Fruit fly (Drosophila melanogaster): ENCODE results near the gene CG18558.

CG18558 gene

dm6 chr2L:2864601-2865000 lies 20.3 kb upstream of the CG18558 start (continued):
- no peak for TF ChIP-seq CG17912 (GFP tag; optimal IDR thresholded peaks at IDR 0.05)
- no peak for TF ChIP-seq tap (tag; optimal IDR thresholded peaks at IDR 0.05)
- TF ChIP-seq Stat92E (GFP tag; optimal IDR thresholded peaks at IDR 0.05) = no peak
- TF ChIP-seq CG15073 (GFP tag; optimal IDR thresholded peaks at IDR 0.05) = no peak
- TF ChIP-seq Xrp1 (GFP tag; IDR thresholded peaks at IDR 0.05) = peak; percentile 57
- peak; percentile 28 for TF ChIP-seq CG4328 (GFP tag; optimal IDR thresholded peaks at IDR 0.05)
- TF ChIP-seq CG14667 (GFP tag; IDR thresholded peaks at IDR 0.05) = no peak
- no peak for TF ChIP-seq CG2199 (GFP tag; IDR thresholded peaks at IDR 0.05)
- TF ChIP-seq sr (GFP tag; IDR thresholded peaks at IDR 0.05) = peak; percentile 21; the same call in 1 of the 3 replicates
- no peak for TF ChIP-seq Atf-2 (GFP tag; optimal IDR thresholded peaks at IDR 0.05)
- TF ChIP-seq corto (GFP tag; optimal IDR thresholded peaks at IDR 0.05) = no peak
- no peak for TF ChIP-seq CG6765 (GFP tag; optimal IDR thresholded peaks at IDR 0.05)
- no peak for TF ChIP-seq Tbp (GFP tag; optimal IDR thresholded peaks at IDR 0.05)
- no peak for TF ChIP-seq CG8290 (GFP tag; optimal IDR thresholded peaks at IDR 0.05)
- TF ChIP-seq CG8290 (tag; optimal IDR thresholded peaks at IDR 0.05) = peak in 1 of 2 experiments; percentile 62
- no peak for TF ChIP-seq Dek (tag; optimal IDR thresholded peaks at IDR 0.05)
- TF ChIP-seq CG11723 (GFP tag; optimal IDR thresholded peaks at IDR 0.05) = peak; percentile 11
- TF ChIP-seq CG6791 (GFP tag; IDR thresholded peaks at IDR 0.05; ENCODE audit: partially characterized antibody) = no peak
- TF ChIP-seq Nf-YA (GFP tag; IDR thresholded peaks at IDR 0.05) = no peak
- TF ChIP-seq en (GFP tag; optimal IDR thresholded peaks at IDR 0.05) = no peak
- TF ChIP-seq Scr (GFP tag; IDR thresholded peaks at IDR 0.05; ENCODE audit: partially characterized antibody) = no peak
- no peak for TF ChIP-seq CHES-1-like (GFP tag; optimal IDR thresholded peaks at IDR 0.05)
- no peak for TF ChIP-seq insv (GFP tag; optimal IDR thresholded peaks at IDR 0.05)
- peak; percentile 63 for TF ChIP-seq CG11695 (GFP tag; IDR thresholded peaks at IDR 0.05)
- no peak for TF ChIP-seq nom (GFP tag; optimal IDR thresholded peaks at IDR 0.05)
- no peak for TF ChIP-seq CG14441 (GFP tag; IDR thresholded peaks at IDR 0.05)
- TF ChIP-seq jigr1 (GFP tag; IDR thresholded peaks at IDR 0.05) = no peak
- TF ChIP-seq Antp (GFP tag; optimal IDR thresholded peaks at IDR 0.05) = no peak
- TF ChIP-seq CG15011 (GFP tag; optimal IDR thresholded peaks at IDR 0.05) = peak; percentile 34
- TF ChIP-seq Adf1 (GFP tag; IDR thresholded peaks at IDR 0.05) = no peak
- no peak for TF ChIP-seq hth (optimal IDR thresholded peaks at IDR 0.05)
- TF ChIP-seq Sox102F (GFP tag; optimal IDR thresholded peaks at IDR 0.05) = no peak
- no peak for TF ChIP-seq Nf-YC (tag; optimal IDR thresholded peaks at IDR 0.05)
- peak; percentile 10 for TF ChIP-seq Kr (GFP tag; optimal IDR thresholded peaks at IDR 0.05)
- TF ChIP-seq slp2 (GFP tag; optimal IDR thresholded peaks at IDR 0.05) = no peak
- TF ChIP-seq lov (optimal IDR thresholded peaks at IDR 0.05) = no peak
- 0 out of 3 replicates have a peak, but pooled peaks have one; percentile 47 for TF ChIP-seq lov (GFP tag; IDR thresholded peaks at IDR 0.05)
- no peak for TF ChIP-seq dan (GFP tag; IDR thresholded peaks at IDR 0.05)
- TF ChIP-seq BtbVII (GFP tag; optimal IDR thresholded peaks at IDR 0.05) = peak; percentile 27
- peak; percentile 28 for TF ChIP-seq gcm (GFP tag; optimal IDR thresholded peaks at IDR 0.05)
- no peak for TF ChIP-seq maf-S (GFP tag; optimal IDR thresholded peaks at IDR 0.05)
- no peak for TF ChIP-seq row (GFP tag; IDR thresholded peaks at IDR 0.05)
- TF ChIP-seq CG13424 (tag; optimal IDR thresholded peaks at IDR 0.05) = peak; percentile 17
- TF ChIP-seq CG18262 (tag; optimal IDR thresholded peaks at IDR 0.05) = no peak
- TF ChIP-seq Med (GFP tag) = peak; percentile 66
- no peak for TF ChIP-seq cg (GFP tag; optimal IDR thresholded peaks at IDR 0.05)
- TF ChIP-seq CG30020 (tag; optimal IDR thresholded peaks at IDR 0.05) = no peak
- TF ChIP-seq Oli (tag; optimal IDR thresholded peaks at IDR 0.05) = no peak
- TF ChIP-seq az2 (GFP tag; optimal IDR thresholded peaks at IDR 0.05) = no peak
- TF ChIP-seq CG6175 (GFP tag; IDR thresholded peaks at IDR 0.05) = no peak
- TF ChIP-seq CG42726 (GFP tag; IDR thresholded peaks at IDR 0.05; ENCODE audit: partially characterized antibody) = no peak
- TF ChIP-seq CG10462 (GFP tag; optimal IDR thresholded peaks at IDR 0.05) = no peak
- no peak for TF ChIP-seq kay (GFP tag; optimal IDR thresholded peaks at IDR 0.05)
